Worm (Caenorhabditis elegans): ENCODE measurements around the gene pdha-1.

pdha-1 gene

ce11 chrII:8028246-8028694 is 37.8 kb upstream of the pdha-1 start (continued):
- TF ChIP-seq jun-1 (tag; optimal IDR thresholded peaks at IDR 0.05) (peak; percentile 67), F37D6.2 (tag; optimal IDR thresholded peaks at IDR 0.05) (peak; percentile 89), dmd-9 (GFP tag; IDR thresholded peaks at IDR 0.05) (peak; percentile 55; the same call in 1 of the 2 replicates), daf-19 (GFP tag; conservative IDR thresholded peaks at IDR 0.05) (no peak), aly-2 (tag; optimal IDR thresholded peaks at IDR 0.05) (no peak), hif-1 (tag; optimal IDR thresholded peaks at IDR 0.05) (peak; percentile 32 to 93), set-16 (GFP tag; IDR thresholded peaks at IDR 0.05) (peak; percentile 97), F44E2.7 (GFP tag; IDR thresholded peaks at IDR 0.05) (no peak), lin-1 (GFP tag; IDR thresholded peaks at IDR 0.05) (peak; percentile 53; the same call in 1 of the 2 replicates), unc-62 (GFP tag; optimal IDR thresholded peaks at IDR 0.05 in 1 of 2) (peak in 1 of 2 experiments; percentile 99), unc-62 (tag; optimal IDR thresholded peaks at IDR 0.05) (no peak), daf-8 (GFP tag; IDR thresholded peaks at IDR 0.05) (0 out of 2 replicates have a peak, but pooled peaks have one; percentile 15), ctbp-1 (GFP tag; IDR thresholded peaks at IDR 0.05) (peak; percentile 94), fkh-10 (GFP tag; optimal IDR thresholded peaks at IDR 0.05) (peak; percentile 78), ceh-44 (GFP tag; IDR thresholded peaks at IDR 0.05) (peak; percentile 43; the same call in 1 of the 2 replicates), tag-97 (GFP tag; IDR thresholded peaks at IDR 0.05) (no peak), aha-1 (tag) (peak; percentile 99), ces-1 (GFP tag; optimal IDR thresholded peaks at IDR 0.05) (no peak)

DNA sequence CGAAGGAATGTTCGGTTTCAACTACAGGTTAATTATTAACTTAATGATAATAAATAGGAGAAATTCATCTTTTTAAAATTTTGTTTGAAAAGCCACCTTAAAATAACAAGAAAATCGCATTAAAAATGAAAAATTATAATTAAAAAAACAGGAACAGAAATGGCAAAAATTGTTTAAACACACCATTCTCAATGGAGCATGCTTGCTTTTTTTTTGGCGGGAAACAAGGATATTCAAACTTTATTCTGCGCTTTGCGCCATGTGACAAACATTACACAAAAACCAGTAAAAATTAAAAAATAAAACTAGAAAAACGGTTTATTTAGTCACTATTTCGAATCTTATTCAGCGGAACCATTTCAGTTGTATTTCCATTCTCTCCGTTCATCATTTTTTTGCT is 37.4 kb upstream of the pdha-1 start:
- TF ChIP-seq lsy-2 (tag; optimal IDR thresholded peaks at IDR 0.05) (no peak), saeg-2 (GFP tag; IDR thresholded peaks at IDR 0.05) (no peak), jun-1 (tag; optimal IDR thresholded peaks at IDR 0.05) (no peak), T20F7.1 (GFP tag; optimal IDR thresholded peaks at IDR 0.05) (no peak), tra-1 (GFP tag; IDR thresholded peaks at IDR 0.05) (no peak), F49E8.2 (tag; optimal IDR thresholded peaks at IDR 0.05; ENCODE audit: borderline replicate concordance) (no peak), nhr-28 (tag; optimal IDR thresholded peaks at IDR 0.05) (no peak), zip-2 (tag; optimal IDR thresholded peaks at IDR 0.05) (no peak), hlh-11 (tag; optimal IDR thresholded peaks at IDR 0.05) (no peak), zag-1 (tag; optimal IDR thresholded peaks at IDR 0.05) (no peak), nhr-11 (tag; optimal IDR thresholded peaks at IDR 0.05) (no peak), zfp-3 (GFP tag; conservative IDR thresholded peaks at IDR 0.05) (no peak), attf-4 (tag; optimal IDR thresholded peaks at IDR 0.05) (no peak), mxl-2 (GFP tag; conservative IDR thresholded peaks at IDR 0.05) (no peak)

- no peak for TF ChIP-seq rbr-2 (tag; optimal IDR thresholded peaks at IDR 0.05)
- no peak for TF ChIP-seq lin-29 (GFP tag; IDR thresholded peaks at IDR 0.05)
- no peak for TF ChIP-seq lin-39 (tag; optimal IDR thresholded peaks at IDR 0.05)
- no peak for TF ChIP-seq lin-15B (tag; optimal IDR thresholded peaks at IDR 0.05)
- TF ChIP-seq madf-5 (GFP tag; IDR thresholded peaks at IDR 0.05): no peak
- TF ChIP-seq tag-97 (GFP tag; IDR thresholded peaks at IDR 0.05): no peak
- no peak for TF ChIP-seq unc-39 (tag; optimal IDR thresholded peaks at IDR 0.05)
- TF ChIP-seq ceh-82 (tag; optimal IDR thresholded peaks at IDR 0.05): no peak
- no peak for TF ChIP-seq nhr-42 (GFP tag; IDR thresholded peaks at IDR 0.05)
- TF ChIP-seq sdz-12 (GFP tag; optimal IDR thresholded peaks at IDR 0.05): no peak
- TF ChIP-seq gei-8 (GFP tag; optimal IDR thresholded peaks at IDR 0.05): no peak
- no peak for TF ChIP-seq Y75B8A.6 (GFP tag; IDR thresholded peaks at IDR 0.05)
- TF ChIP-seq nhr-25 (tag; optimal IDR thresholded peaks at IDR 0.05; ENCODE audit: borderline replicate concordance, insufficient read depth): no peak
- no peak for TF ChIP-seq aha-1 (tag)
- no peak for TF ChIP-seq Y48G9A.11 (GFP tag; IDR thresholded peaks at IDR 0.05)
- no peak for TF ChIP-seq ztf-11 (tag; optimal IDR thresholded peaks at IDR 0.05)
- TF ChIP-seq unc-130 (GFP tag; optimal IDR thresholded peaks at IDR 0.05): no peak
- no peak for TF ChIP-seq ceh-20 (GFP tag; IDR thresholded peaks at IDR 0.05)
- no peak for TF ChIP-seq set-16 (GFP tag; IDR thresholded peaks at IDR 0.05)
- no peak for TF ChIP-seq skn-1 (tag; optimal IDR thresholded peaks at IDR 0.05)
- no peak for TF ChIP-seq unc-62 (GFP tag; optimal IDR thresholded peaks at IDR 0.05 in 1 of 2)
- TF ChIP-seq unc-62 (tag; optimal IDR thresholded peaks at IDR 0.05): no peak
- no peak for TF ChIP-seq egl-43 (GFP tag; IDR thresholded peaks at IDR 0.05)
- TF ChIP-seq egl-27 (tag; optimal IDR thresholded peaks at IDR 0.05): no peak
- TF ChIP-seq spr-3 (GFP tag; optimal IDR thresholded peaks at IDR 0.05): no peak
Measured at ce11 chrII:8032657-8033056, 33.4 kb upstream of the pdha-1 start, which contains the start of gene nrf-6. Gene nrf-6 (minus strand): TSS chrII:8032708.
